Worm (Caenorhabditis elegans): ENCODE measurements around the gene srd-63.

DNA sequence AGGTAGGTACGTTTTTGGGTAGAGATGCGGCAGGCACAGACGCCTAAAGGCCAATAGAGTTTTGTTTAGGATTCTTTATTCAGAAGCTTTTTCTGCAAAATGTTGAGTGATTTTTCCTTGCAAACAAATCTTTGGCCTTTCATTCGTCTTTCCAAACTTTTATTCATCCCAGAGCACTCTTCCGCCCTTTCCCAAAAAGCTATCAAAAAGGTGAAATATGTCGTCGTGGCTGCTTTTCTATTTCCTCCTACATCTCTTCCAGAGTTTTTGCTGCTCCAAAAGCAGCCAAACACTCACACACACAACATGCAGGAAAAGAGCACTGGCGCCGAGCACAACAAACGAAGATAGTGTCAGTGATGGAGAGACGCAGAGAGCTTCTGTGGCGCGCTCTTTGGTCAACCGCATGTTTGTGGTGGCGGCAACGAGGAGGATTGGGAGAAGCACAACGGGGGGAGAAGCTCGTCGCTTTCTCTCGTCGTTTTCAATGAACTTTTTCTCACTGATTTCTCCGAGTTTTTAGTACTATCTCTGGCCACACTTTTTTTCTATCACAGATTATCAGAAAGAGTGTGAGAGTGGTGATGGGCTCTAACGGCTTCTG, 42.8 kb downstream of the srd-63 start:
- TF ChIP-seq pha-4 (tag; optimal IDR thresholded peaks at IDR 0.05) (no peak), lin-35 (GFP tag; optimal IDR thresholded peaks at IDR 0.05) (no peak), ceh-100 (GFP tag; IDR thresholded peaks at IDR 0.05) (no peak), mel-28 (tag; optimal IDR thresholded peaks at IDR 0.05; ENCODE audit: borderline replicate concordance) (no peak), cebp-2 (GFP tag; IDR thresholded peaks at IDR 0.05) (no peak), xnd-1 (tag; optimal IDR thresholded peaks at IDR 0.05) (no peak), somi-1 (GFP tag; optimal IDR thresholded peaks at IDR 0.05) (no peak), nfyb-1 (GFP tag; IDR thresholded peaks at IDR 0.05) (peak; percentile 61; the same call in 1 of the 2 replicates), ama-1 (optimal IDR thresholded peaks at IDR 0.05) (no peak), ama-1 (GFP tag; optimal IDR thresholded peaks at IDR 0.05) (no peak), rpc-1 (optimal IDR thresholded peaks at IDR 0.05) (no peak), rpc-1 (tag; optimal IDR thresholded peaks at IDR 0.05) (no peak), lir-1 (GFP tag; conservative IDR thresholded peaks at IDR 0.05) (no peak), F52B5.7 (tag; optimal IDR thresholded peaks at IDR 0.05) (no peak), unc-62 (GFP tag; optimal IDR thresholded peaks at IDR 0.05) (no peak)
